Worm (Caenorhabditis elegans) whole organism, L4 larva: Measurements from ENCODE around the gene srh-268.

Source experiments
- F26F4.8 ChIP-seq: fragments of 200-800 bp; sonication (Bioruptor generic); conservative IDR thresholded peaks from 2 replicates; pipeline ENCODE4 v1.3.6; 2022; ENCODE audit warnings: missing genetic modification characterization, missing compliant biosample characterization
- Y5F2A.4 ChIP-seq: fragments of 200-800 bp; sonication (Bioruptor generic); optimal IDR thresholded peaks from 2 replicates; lab custom pipeline; 2018; ENCODE audit warnings: mild to moderate bottlenecking, missing genetic modification characterization, missing compliant biosample characterization
- daf-19 ChIP-seq: fragments of 200-800 bp; sonication (Bioruptor generic); conservative IDR thresholded peaks from 2 replicates; pipeline ENCODE4 v1.3.6; 2022; ENCODE audit warnings: missing genetic modification characterization, missing compliant biosample characterization
- fos-1 ChIP-seq: fragments of 150-350 bp; optimal IDR thresholded peaks from 2 replicates; lab custom pipeline; 2014; ENCODE audit warnings: missing biosample characterization, missing genetic modification characterization
- lin-13 ChIP-seq: fragments of 150-350 bp; optimal IDR thresholded peaks from 2 replicates; lab custom pipeline; 2014; ENCODE audit warnings: missing biosample characterization, missing genetic modification reagents, missing genetic modification characterization
- mdl-1 ChIP-seq, 2 experiments: fragments of 150-350 bp in 1 of 2; sonication (generic microtip) in 1 of 2; optimal IDR thresholded peaks; 2 replicates each; lab custom pipeline; 2014 to 2017; ENCODE audit warnings: missing biosample characterization in 2 of 2, missing genetic modification characterization in 2 of 2
- mdt-29 ChIP-seq: fragments of 200-800 bp; sonication (Bioruptor generic); IDR thresholded peaks from 2 replicates; pipeline ENCODE4 v1.3.6; 2022; ENCODE audit warnings: missing genetic modification reagents, missing genetic modification characterization, missing compliant biosample characterization
- nhr-28 ChIP-seq: fragments of 150-350 bp; optimal IDR thresholded peaks from 2 replicates; lab custom pipeline; 2014; ENCODE audit warnings: missing biosample characterization, missing genetic modification characterization
- unc-62 ChIP-seq, 3 experiments: fragments of 150-350 bp in 1 of 3; sonication (generic microtip); optimal IDR thresholded peaks in 2 of 3; peaks in 1 of 3; 1 replicate in 1 of 3; 2 replicates in 2 of 3; lab custom pipeline; 2014 to 2017; ENCODE audit warnings: missing biosample characterization in 3 of 3, missing genetic modification characterization in 3 of 3, missing genetic modification reagents in 3 of 3, missing genotype in 1 of 3

DNA sequence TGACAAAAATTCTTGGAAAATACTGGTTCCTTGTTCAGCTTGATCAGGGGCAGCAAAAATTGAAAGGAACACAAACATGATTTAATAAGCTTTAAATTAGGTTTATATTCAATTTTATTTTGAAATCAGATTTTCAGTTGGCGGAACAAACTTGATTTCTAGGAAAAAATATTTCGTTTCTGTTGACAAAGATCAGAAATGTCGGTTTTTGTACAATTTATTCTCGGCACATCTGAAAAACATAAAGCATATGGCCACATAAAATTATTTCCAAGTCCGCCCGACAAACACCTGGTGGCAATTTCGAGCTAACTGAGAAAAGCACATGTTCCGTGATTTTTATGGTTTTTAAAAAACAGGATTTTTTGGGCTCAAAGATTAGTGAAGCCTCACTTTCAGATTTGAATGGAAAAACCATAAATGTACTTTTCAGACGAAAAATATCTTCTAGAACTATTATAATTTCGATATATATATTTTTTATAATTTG lies 14.8 kb downstream of the srh-268 start, which contains the start of gene ttr-10:
- no peak for TF ChIP-seq nhr-28 (tag; lab: Kevin White, UChicago)
- TF ChIP-seq F26F4.8 (GFP tag; lab: Robert Waterston, UW), result no peak
- TF ChIP-seq Y5F2A.4 (GFP tag; lab: Kevin White, UChicago), result no peak
- TF ChIP-seq lin-13 (GFP tag; lab: Kevin White, UChicago), result no peak
- TF ChIP-seq mdt-29 (GFP tag; lab: Robert Waterston, UW), result no peak
- TF ChIP-seq unc-62 (GFP tag; optimal IDR thresholded peaks at IDR 0.05 in 1 of 2; lab: Kevin White, UChicago), result peak in 1 of 2 experiments; percentile 95
- no peak for TF ChIP-seq unc-62 (tag; optimal IDR thresholded peaks at IDR 0.05; lab: Kevin White, UChicago)
- TF ChIP-seq mdl-1 (tag; optimal IDR thresholded peaks at IDR 0.05; lab: Kevin White, UChicago), result no peak
- no peak for TF ChIP-seq daf-19 (GFP tag; lab: Robert Waterston, UW)
- TF ChIP-seq fos-1 (tag; lab: Kevin White, UChicago), result no peak
